Worm (Caenorhabditis elegans): ENCODE results near the gene twk-33.

The twk-33 gene

ce11 chrV:17728336-17728735 lies 14.2 kb upstream of the twk-33 start (continued):
- TF ChIP-seq nhr-102 (tag; optimal IDR thresholded peaks at IDR 0.05) (no peak), ceh-82 (tag; optimal IDR thresholded peaks at IDR 0.05) (no peak), ceh-44 (GFP tag; IDR thresholded peaks at IDR 0.05) (no peak)

ce11 chrV:17724704-17725103 lies 10.5 kb upstream of the twk-33 start, which contains the start of gene fat-5:
Gene fat-5 (plus strand): TSS chrV:17725004.
- TF ChIP-seq aha-1 (tag) (peak; percentile 41), set-16 (GFP tag; IDR thresholded peaks at IDR 0.05) (no peak)

ce11 chrV:17723142-17723781 lies 9.1 kb upstream of the twk-33 start:
- TF ChIP-seq fos-1 (tag; optimal IDR thresholded peaks at IDR 0.05) (no peak), F37D6.2 (tag; optimal IDR thresholded peaks at IDR 0.05) (no peak), Y75B8A.6 (GFP tag; IDR thresholded peaks at IDR 0.05) (no peak), rbr-2 (tag; optimal IDR thresholded peaks at IDR 0.05) (no peak), lin-39 (tag; optimal IDR thresholded peaks at IDR 0.05) (no peak), nhr-48 (tag; optimal IDR thresholded peaks at IDR 0.05) (no peak), zag-1 (tag; optimal IDR thresholded peaks at IDR 0.05) (no peak), hlh-11 (tag; optimal IDR thresholded peaks at IDR 0.05) (peak; percentile 29), saeg-2 (GFP tag; IDR thresholded peaks at IDR 0.05) (no peak), ama-1 (optimal IDR thresholded peaks at IDR 0.05) (no peak), arid-1 (GFP tag; conservative IDR thresholded peaks at IDR 0.05) (no peak), nhr-237 (tag; optimal IDR thresholded peaks at IDR 0.05) (no peak), dmd-9 (GFP tag; IDR thresholded peaks at IDR 0.05) (no peak), D1046.2 (GFP tag; IDR thresholded peaks at IDR 0.05) (no peak), snpc-4 (tag; optimal IDR thresholded peaks at IDR 0.05) (no peak), F10B5.3 (tag; optimal IDR thresholded peaks at IDR 0.05) (no peak), nhr-11 (tag; optimal IDR thresholded peaks at IDR 0.05) (peak; percentile 3), mdl-1 (tag; optimal IDR thresholded peaks at IDR 0.05) (no peak), nhr-28 (tag; optimal IDR thresholded peaks at IDR 0.05) (peak; percentile 36), spr-3 (GFP tag; optimal IDR thresholded peaks at IDR 0.05) (no peak), skn-1 (tag; optimal IDR thresholded peaks at IDR 0.05) (no peak), daf-16 (GFP tag; optimal IDR thresholded peaks at IDR 0.05) (no peak), daf-16 (tag; optimal IDR thresholded peaks at IDR 0.05) (peak; percentile 91), mep-1 (tag; optimal IDR thresholded peaks at IDR 0.05) (no peak), lin-38 (GFP tag; IDR thresholded peaks at IDR 0.05) (no peak), nhr-111 (GFP tag; optimal IDR thresholded peaks at IDR 0.05) (no peak), daf-19 (GFP tag; conservative IDR thresholded peaks at IDR 0.05) (no peak), ztf-7 (tag; optimal IDR thresholded peaks at IDR 0.05) (no peak), ceh-32 (tag; optimal IDR thresholded peaks at IDR 0.05; ENCODE audit: poor library complexity) (no peak), zip-11 (GFP tag; IDR thresholded peaks at IDR 0.05) (no peak), R02D3.7 (tag; optimal IDR thresholded peaks at IDR 0.05) (no peak), ceh-28 (tag; optimal IDR thresholded peaks at IDR 0.05) (no peak), php-3 (GFP tag; IDR thresholded peaks at IDR 0.05) (no peak)

ce11 chrV:17722553-17722952 lies 8.4 kb upstream of the twk-33 start:
- TF ChIP-seq ces-1 (GFP tag; optimal IDR thresholded peaks at IDR 0.05) (no peak), lin-38 (GFP tag; IDR thresholded peaks at IDR 0.05) (0 out of 2 replicates have a peak, but pooled peaks have one; percentile 22)
